Fruit fly (Drosophila melanogaster): Measurements from ENCODE around the gene CG13297.

dm6 chr3L:6144769-6145220 is 12.4 kb downstream of the CG13297 start, which contains the start of gene Lcp65Ac:
- no peak for TF ChIP-seq sv (GFP tag; optimal IDR thresholded peaks at IDR 0.05)
- no peak for TF ChIP-seq woc (GFP tag; optimal IDR thresholded peaks at IDR 0.05)
- TF ChIP-seq psq (GFP tag; optimal IDR thresholded peaks at IDR 0.05): no peak
- TF ChIP-seq pan (optimal IDR thresholded peaks at IDR 0.05): no peak
- TF ChIP-seq h (GFP tag; optimal IDR thresholded peaks at IDR 0.05): no peak
- TF ChIP-seq Hr78 (GFP tag; optimal IDR thresholded peaks at IDR 0.05): no peak
- no peak for TF ChIP-seq Dfd (GFP tag; optimal IDR thresholded peaks at IDR 0.05)

Measured in whole organism, wandering third instar larva.